Fruit fly (Drosophila melanogaster): ENCODE results near the gene CG10183.
A peak's percentile ranks its signal among the peaks of the same experiment; 100 is the strongest.

CG10183 gene

DNA sequence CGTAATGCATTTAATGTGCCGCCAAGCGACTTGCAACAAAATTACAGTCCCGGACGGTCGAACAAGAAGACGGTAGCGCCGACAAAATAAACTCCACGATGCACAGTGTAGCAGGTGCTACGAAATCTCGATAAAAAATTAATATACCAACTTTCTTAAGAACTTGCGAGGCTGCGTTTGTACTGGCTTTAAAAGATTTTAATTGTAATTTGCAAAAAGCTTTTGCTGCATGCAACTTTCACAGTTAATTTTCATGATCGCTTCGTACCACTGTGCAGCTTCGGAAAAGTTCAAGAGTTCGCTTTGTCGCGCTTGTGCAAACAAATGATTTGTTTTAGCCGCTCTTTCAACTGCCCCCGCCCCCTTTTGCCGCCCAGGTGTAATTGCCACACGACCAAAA lies 47.3 kb upstream of the CG10183 start (continued):
- TF ChIP-seq inv (GFP tag; IDR thresholded peaks at IDR 0.05; ENCODE audit: partially characterized antibody) (no peak), Optix (GFP tag; IDR thresholded peaks at IDR 0.05) (peak; percentile 81; the same call in 2 of the 3 replicates), hbn (GFP tag; IDR thresholded peaks at IDR 0.05; ENCODE audit: partially characterized antibody) (no peak), CG10431 (GFP tag; optimal IDR thresholded peaks at IDR 0.05) (no peak), TFAM (GFP tag; optimal IDR thresholded peaks at IDR 0.05) (no peak), onecut (GFP tag; IDR thresholded peaks at IDR 0.05) (peak; percentile 59), CG8281 (tag; optimal IDR thresholded peaks at IDR 0.05) (peak; percentile 32), aop (GFP tag; IDR thresholded peaks at IDR 0.05) (no peak), ara (GFP tag; IDR thresholded peaks at IDR 0.05) (peak; percentile 71), az2 (GFP tag; optimal IDR thresholded peaks at IDR 0.05) (peak; percentile 80), btn (GFP tag; optimal IDR thresholded peaks at IDR 0.05) (peak; percentile 36), CG3163 (GFP tag; optimal IDR thresholded peaks at IDR 0.05) (peak; percentile 26), CG11093 (GFP tag; IDR thresholded peaks at IDR 0.05) (peak; percentile 53; the same call in 1 of the 3 replicates), Ets65A (GFP tag) (peak; percentile 68), Max (GFP tag; optimal IDR thresholded peaks at IDR 0.05) (peak; percentile 62), gcm2 (GFP tag; optimal IDR thresholded peaks at IDR 0.05) (peak; percentile 49), Atf-2 (GFP tag; optimal IDR thresholded peaks at IDR 0.05) (peak; percentile 50), CG7987 (GFP tag; optimal IDR thresholded peaks at IDR 0.05) (peak; percentile 5), E2f1 (GFP tag; IDR thresholded peaks at IDR 0.05) (peak; percentile 77), seq (GFP tag; IDR thresholded peaks at IDR 0.05) (peak; percentile 57), row (GFP tag; IDR thresholded peaks at IDR 0.05) (peak; percentile 77), Dp (GFP tag; optimal IDR thresholded peaks at IDR 0.05) (no peak), Meics (GFP tag; optimal IDR thresholded peaks at IDR 0.05) (peak; percentile 65), sim (GFP tag; IDR thresholded peaks at IDR 0.05) (0 out of 2 replicates have a peak, but pooled peaks have one; percentile 24), cg (GFP tag; optimal IDR thresholded peaks at IDR 0.05) (no peak), Sox102F (GFP tag; optimal IDR thresholded peaks at IDR 0.05) (peak; percentile 88), Doc3 (GFP tag; IDR thresholded peaks at IDR 0.05; ENCODE audit: partially characterized antibody) (no peak), abd-A (tag; optimal IDR thresholded peaks at IDR 0.05) (no peak), CG3065 (GFP tag; optimal IDR thresholded peaks at IDR 0.05) (no peak), ac (GFP tag; optimal IDR thresholded peaks at IDR 0.05) (no peak), nau (GFP tag; optimal IDR thresholded peaks at IDR 0.05) (peak; percentile 72), vvl (GFP tag; IDR thresholded peaks at IDR 0.05) (peak; percentile 89), Lhr (GFP tag; optimal IDR thresholded peaks at IDR 0.05) (peak; percentile 7), CG17328 (GFP tag; IDR thresholded peaks at IDR 0.05) (peak; percentile 88), CG10565 (GFP tag; optimal IDR thresholded peaks at IDR 0.05) (no peak), CG18619 (GFP tag; optimal IDR thresholded peaks at IDR 0.05) (peak; percentile 58), CG18599 (GFP tag; optimal IDR thresholded peaks at IDR 0.05) (peak; percentile 74), CG16815 (GFP tag; optimal IDR thresholded peaks at IDR 0.05) (peak; percentile 45), bab2 (GFP tag; optimal IDR thresholded peaks at IDR 0.05) (peak; percentile 61), Adf1 (GFP tag; IDR thresholded peaks at IDR 0.05) (no peak), gcm (GFP tag; optimal IDR thresholded peaks at IDR 0.05) (peak; percentile 46), dmrt11E (tag; optimal IDR thresholded peaks at IDR 0.05) (peak; percentile 61), CkIIα-i1 (GFP tag; IDR thresholded peaks at IDR 0.05) (no peak), CG5953 (GFP tag; IDR thresholded peaks at IDR 0.05) (peak; percentile 88), CG13296 (GFP tag; optimal IDR thresholded peaks at IDR 0.05) (peak; percentile 33), gro (GFP tag; optimal IDR thresholded peaks at IDR 0.05) (peak; percentile 20), Bteb2 (GFP tag; optimal IDR thresholded peaks at IDR 0.05) (peak; percentile 42), lilli (GFP tag; optimal IDR thresholded peaks at IDR 0.05) (peak; percentile 72), disco-r (GFP tag; optimal IDR thresholded peaks at IDR 0.05) (no peak), pum (GFP tag; optimal IDR thresholded peaks at IDR 0.05) (peak; percentile 63), ttk (GFP tag; IDR thresholded peaks at IDR 0.05) (peak; percentile 71), shn (GFP tag; optimal IDR thresholded peaks at IDR 0.05) (no peak)

Data from whole organism, embryonic.